Fruit fly (Drosophila melanogaster): ENCODE measurements around the gene BBIP1.

The BBIP1 gene

DNA sequence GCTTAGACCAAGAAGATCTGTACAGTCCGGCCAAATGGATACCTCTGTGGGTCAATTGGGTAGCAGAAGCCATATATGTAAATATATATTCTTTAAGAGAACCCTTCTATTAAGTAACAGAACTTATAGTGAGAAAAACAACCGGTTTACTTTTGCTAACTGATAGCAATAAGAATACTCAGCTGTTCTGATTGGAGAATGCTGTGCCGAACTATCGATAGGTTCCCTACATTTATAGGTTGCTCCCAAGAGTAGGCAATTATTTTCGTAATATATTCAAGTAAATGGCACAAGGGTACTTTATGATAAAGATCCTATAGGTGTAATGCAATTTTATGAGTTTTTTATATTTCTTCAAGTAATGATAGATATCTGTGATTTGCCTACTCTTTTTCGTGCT is 52.2 kb downstream of the BBIP1 start, which contains the start of gene GstZ1:
TSS of gene GstZ1 (minus strand) at position 174 of the 400 bp plus-strand sequence.
- no peak for TF ChIP-seq pan (optimal IDR thresholded peaks at IDR 0.05)
- no peak for TF ChIP-seq psq (optimal IDR thresholded peaks at IDR 0.05)
- TF ChIP-seq CG8478 (optimal IDR thresholded peaks at IDR 0.05) = no peak
- TF ChIP-seq Dll (optimal IDR thresholded peaks at IDR 0.05) = no peak
- no peak for TF ChIP-seq usp (GFP tag; optimal IDR thresholded peaks at IDR 0.05)
- TF ChIP-seq EcR (GFP tag; optimal IDR thresholded peaks at IDR 0.05) = no peak
